Worm (Caenorhabditis elegans) whole organism, L1 larva: ENCODE results near the gene decr-1.1.

ENCODE experiments used
- C04F5.9 ChIP-seq: sonication (generic microtip); optimal IDR thresholded peaks from 2 replicates; lab custom pipeline; 2016; ENCODE audit warnings: missing genetic modification characterization, missing compliant biosample characterization
- F16B12.6 ChIP-seq: fragments of 150-350 bp; optimal IDR thresholded peaks from 2 replicates; lab custom pipeline; 2014; ENCODE audit warnings: missing biosample characterization, missing genetic modification characterization
- aly-2 ChIP-seq: fragments of 150-350 bp; optimal IDR thresholded peaks from 2 replicates; lab custom pipeline; 2014; ENCODE audit warnings: missing biosample characterization, missing genetic modification characterization
- blmp-1 ChIP-seq: fragments of 150-350 bp; optimal IDR thresholded peaks from 2 replicates; lab custom pipeline; 2014; ENCODE audit warnings: missing biosample characterization, missing genetic modification characterization
- ceh-8 ChIP-seq: fragments of 200-800 bp; sonication (Bioruptor generic); optimal IDR thresholded peaks from 2 replicates; lab custom pipeline; 2018; ENCODE audit warnings: mild to moderate bottlenecking, missing genetic modification characterization, moderate library complexity, missing compliant biosample characterization
- ceh-88 ChIP-seq: fragments of 200-800 bp; sonication (Bioruptor generic); IDR thresholded peaks from 2 replicates; pipeline ENCODE4 v1.3.6; 2022; ENCODE audit warnings: missing genetic modification characterization, missing compliant biosample characterization
- ces-1 ChIP-seq: fragments of 150-350 bp; optimal IDR thresholded peaks from 2 replicates; lab custom pipeline; 2014; ENCODE audit warnings: missing biosample characterization, missing genetic modification reagents, missing genetic modification characterization
- dpl-1 ChIP-seq, 3 experiments: fragments of 150-350 bp in 2 of 3; sonication (generic microtip) in 1 of 3; optimal IDR thresholded peaks; 2 replicates each; lab custom pipeline; 2014 to 2017; ENCODE audit warnings: missing biosample characterization in 3 of 3, missing genetic modification characterization in 3 of 3, missing genetic modification reagents in 3 of 3
- dsc-1 ChIP-seq: sonication (generic microtip); optimal IDR thresholded peaks from 2 replicates; lab custom pipeline; 2016; ENCODE audit warnings: mild to moderate bottlenecking, missing genetic modification characterization, missing compliant biosample characterization
- efl-1 ChIP-seq, 4 experiments: fragments of 150-350 bp; optimal IDR thresholded peaks in 3 of 4; peaks in 1 of 4; 1 replicate in 1 of 4; 2 replicates in 3 of 4; lab custom pipeline; 2014; ENCODE audit warnings: missing biosample characterization in 2 of 4, missing genetic modification characterization in 2 of 4, missing genetic modification reagents in 2 of 4
- efl-3 ChIP-seq: fragments of 200-800 bp; sonication (Bioruptor generic); optimal IDR thresholded peaks from 2 replicates; lab custom pipeline; 2018; ENCODE audit warnings: mild to moderate bottlenecking, missing genetic modification characterization, missing compliant biosample characterization
- elt-3 ChIP-seq, 6 experiments: fragments of 150-350 bp in 1 of 6; sonication (generic microtip); optimal IDR thresholded peaks; 2 replicates each; lab custom pipeline; 2017 to 2018; ENCODE audit warnings: missing biosample characterization in 6 of 6, missing genetic modification characterization in 6 of 6, inconsistent platforms in 1 of 6
- fkh-4 ChIP-seq: sonication (generic microtip); optimal IDR thresholded peaks from 2 replicates; lab custom pipeline; 2016; ENCODE audit warnings: missing compliant biosample characterization, missing genetic modification characterization, borderline replicate concordance
- hlh-4 ChIP-seq: sonication (generic microtip); optimal IDR thresholded peaks from 2 replicates; lab custom pipeline; 2016; ENCODE audit warnings: mild to moderate bottlenecking, missing genetic modification characterization, missing compliant biosample characterization
- irx-1 ChIP-seq: sonication (generic microtip); optimal IDR thresholded peaks from 2 replicates; lab custom pipeline; 2016; ENCODE audit warnings: missing genetic modification characterization, missing compliant biosample characterization
- isw-1 ChIP-seq: fragments of 200-800 bp; sonication (Bioruptor generic); IDR thresholded peaks from 2 replicates; pipeline ENCODE4 v1.3.6; 2022; ENCODE audit warnings: missing genetic modification characterization, missing compliant biosample characterization
- lin-14 ChIP-seq: fragments of 200-800 bp; sonication (Bioruptor generic); optimal IDR thresholded peaks from 2 replicates; lab custom pipeline; 2018; ENCODE audit warnings: mild to moderate bottlenecking, missing genetic modification characterization, moderate library complexity, missing compliant biosample characterization
- lin-15B ChIP-seq: fragments of 150-350 bp; sonication (generic microtip); optimal IDR thresholded peaks from 3 replicates; lab custom pipeline; 2014; ENCODE audit warnings: missing biosample characterization, missing genetic modification characterization
- lin-35 ChIP-seq, 2 experiments: fragments of 150-350 bp; optimal IDR thresholded peaks; 2 replicates each; lab custom pipeline; 2014; ENCODE audit warnings: missing biosample characterization in 2 of 2, missing genetic modification characterization in 2 of 2, missing genetic modification reagents in 2 of 2
- lin-39 ChIP-seq: fragments of 150-350 bp; optimal IDR thresholded peaks from 2 replicates; lab custom pipeline; 2014; ENCODE audit warnings: missing biosample characterization, missing genetic modification reagents, missing genetic modification characterization
- lir-3 ChIP-seq: sonication (generic microtip); optimal IDR thresholded peaks from 2 replicates; lab custom pipeline; 2016; ENCODE audit warnings: mild to moderate bottlenecking, missing genetic modification characterization, moderate library complexity, missing compliant biosample characterization; ENCODE audit not compliant: poor library complexity
- lsy-2 ChIP-seq, 2 experiments: fragments of 150-350 bp; optimal IDR thresholded peaks; 2 replicates each; lab custom pipeline; 2014; ENCODE audit warnings: missing biosample characterization in 2 of 2, missing genetic modification characterization in 2 of 2
- mdl-1 ChIP-seq, 2 experiments: fragments of 150-350 bp; optimal IDR thresholded peaks; 2 replicates each; lab custom pipeline; 2014 to 2017; ENCODE audit warnings: missing biosample characterization in 2 of 2, missing genetic modification characterization in 2 of 2, inconsistent platforms in 1 of 2
- mef-2 ChIP-seq: fragments of 150-350 bp; optimal IDR thresholded peaks from 2 replicates; lab custom pipeline; 2014; ENCODE audit warnings: missing biosample characterization, missing genetic modification characterization
- mep-1 ChIP-seq: fragments of 150-350 bp; optimal IDR thresholded peaks from 2 replicates; lab custom pipeline; 2014; ENCODE audit warnings: missing biosample characterization, missing genetic modification characterization
- nhr-19 ChIP-seq: fragments of 200-800 bp; sonication (Bioruptor generic); conservative IDR thresholded peaks from 2 replicates; pipeline ENCODE4 v1.3.6; 2022; ENCODE audit warnings: missing genetic modification characterization, missing compliant biosample characterization
- nhr-20 ChIP-seq: sonication (generic microtip); optimal IDR thresholded peaks from 2 replicates; lab custom pipeline; 2016; ENCODE audit warnings: mild to moderate bottlenecking, missing genetic modification characterization, missing compliant biosample characterization
- nhr-237 ChIP-seq: fragments of 150-350 bp; optimal IDR thresholded peaks from 2 replicates; lab custom pipeline; 2014; ENCODE audit warnings: missing biosample characterization, missing genetic modification characterization
- nhr-71 ChIP-seq: sonication (generic microtip); optimal IDR thresholded peaks from 2 replicates; lab custom pipeline; 2016; ENCODE audit warnings: mild to moderate bottlenecking, missing genetic modification characterization, moderate library complexity, missing compliant biosample characterization
- nhr-76 ChIP-seq: sonication (generic microtip); optimal IDR thresholded peaks from 2 replicates; lab custom pipeline; 2017; ENCODE audit warnings: missing biosample characterization, missing genetic modification characterization
- nhr-84 ChIP-seq: sonication (generic microtip); optimal IDR thresholded peaks from 2 replicates; lab custom pipeline; 2017; ENCODE audit warnings: missing biosample characterization, missing genetic modification characterization
- nhr-85 ChIP-seq: sonication (generic microtip); peaks from one replicate; lab custom pipeline; 2016; ENCODE audit warnings: missing genetic modification characterization, inconsistent platforms, missing compliant biosample characterization
- pag-3 ChIP-seq: sonication (generic microtip); optimal IDR thresholded peaks from 2 replicates; lab custom pipeline; 2017; ENCODE audit warnings: missing genetic modification characterization, mild to moderate bottlenecking, missing compliant biosample characterization, antibody characterized with exemption, borderline replicate concordance; ENCODE audit not compliant: insufficient read depth
- pax-3 ChIP-seq: fragments of 200-800 bp; sonication (Bioruptor generic); optimal IDR thresholded peaks from 2 replicates; lab custom pipeline; 2018; ENCODE audit warnings: mild to moderate bottlenecking, missing genetic modification characterization, moderate library complexity, missing compliant biosample characterization
- rnt-1 ChIP-seq: sonication (generic microtip); optimal IDR thresholded peaks from 2 replicates; lab custom pipeline; 2016; ENCODE audit warnings: mild to moderate bottlenecking, missing genetic modification characterization, moderate library complexity, missing compliant biosample characterization
- skn-1 ChIP-seq: fragments of 150-350 bp; optimal IDR thresholded peaks from 2 replicates; lab custom pipeline; 2014; ENCODE audit warnings: missing biosample characterization, missing genetic modification characterization
- snpc-4 ChIP-seq: fragments of 150-350 bp; optimal IDR thresholded peaks from 2 replicates; lab custom pipeline; 2014; ENCODE audit warnings: missing biosample characterization, missing genetic modification characterization
- snu-23 ChIP-seq: sonication (generic microtip); optimal IDR thresholded peaks from 2 replicates; lab custom pipeline; 2016; ENCODE audit warnings: missing genetic modification characterization, missing compliant biosample characterization
- sup-37 ChIP-seq: fragments of 200-800 bp; sonication (Bioruptor generic); optimal IDR thresholded peaks from 2 replicates; lab custom pipeline; 2018; ENCODE audit warnings: mild to moderate bottlenecking, missing genetic modification characterization, missing compliant biosample characterization
- unc-30 ChIP-seq: sonication (generic microtip); optimal IDR thresholded peaks from 2 replicates; lab custom pipeline; 2017; ENCODE audit warnings: missing biosample characterization, missing genetic modification characterization
- zip-4 ChIP-seq: fragments of 200-800 bp; sonication (Bioruptor generic); optimal IDR thresholded peaks from 2 replicates; lab custom pipeline; 2018; ENCODE audit warnings: mild to moderate bottlenecking, missing genetic modification characterization, moderate library complexity, missing compliant biosample characterization
- ztf-11 ChIP-seq, 2 experiments: sonication (generic microtip); optimal IDR thresholded peaks; 2 replicates each; lab custom pipeline; 2016 to 2017; ENCODE audit warnings: missing genetic modification characterization in 2 of 2, missing biosample characterization in 1 of 2, missing compliant biosample characterization in 1 of 2

decr-1.1 gene

DNA sequence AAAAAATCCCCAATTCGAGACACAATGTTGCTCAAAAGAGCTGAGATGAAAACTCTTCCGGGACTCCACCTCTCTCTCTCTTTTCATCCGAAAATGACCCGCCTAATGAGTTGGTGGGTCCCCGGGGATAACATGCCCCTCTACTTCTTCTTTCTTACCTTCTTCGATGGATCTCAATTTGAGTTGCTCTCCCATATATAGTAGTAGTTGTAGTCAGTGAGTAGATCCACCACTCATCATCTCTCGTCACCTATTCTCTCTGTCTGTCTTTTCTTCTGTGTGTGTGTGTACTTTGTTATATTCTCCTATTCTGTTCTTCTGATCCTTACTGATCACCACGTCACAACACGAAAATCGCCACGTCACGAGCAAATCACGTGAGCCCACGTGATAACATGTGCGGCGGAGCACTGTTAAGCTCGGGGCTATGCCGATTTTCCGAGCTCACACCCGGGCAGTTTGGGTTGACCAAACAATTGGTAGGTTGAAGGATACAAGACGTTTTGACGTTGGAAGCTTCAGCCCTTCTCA is 14.1 kb downstream of the decr-1.1 start, which contains the start of gene twk-32:
Gene twk-32 (plus strand): TSS at position 396 of the 531 bp plus-strand sequence.
- TF ChIP-seq nhr-20 (tag; lab: Kevin White, UChicago): peak; percentile 25
- TF ChIP-seq unc-30: no peak
- peak; percentile 17 for TF ChIP-seq lin-14 (GFP tag; lab: Kevin White, UChicago)
- TF ChIP-seq C04F5.9 (tag; lab: Kevin White, UChicago): no peak
- peak; percentile 29; the same call in 1 of the 2 replicates for TF ChIP-seq nhr-19
- no peak for TF ChIP-seq zip-4
- TF ChIP-seq ceh-88: no peak
- TF ChIP-seq nhr-76 (tag; lab: Kevin White, UChicago): no peak
- TF ChIP-seq pax-3: peak; percentile 48
- TF ChIP-seq lir-3: peak; percentile 13
- TF ChIP-seq skn-1 (tag; lab: Kevin White, UChicago): no peak
- TF ChIP-seq snu-23: peak; percentile 2
- TF ChIP-seq mep-1 (tag; lab: Kevin White, UChicago): no peak
- TF ChIP-seq pag-3 (tag; lab: Kevin White, UChicago): no peak
- peak; percentile 23 for TF ChIP-seq nhr-71
- TF ChIP-seq lsy-2 (tag; optimal IDR thresholded peaks at IDR 0.05; lab: Kevin White, UChicago): no peak

- no peak for TF ChIP-seq pag-3 (tag; lab: Kevin White, UChicago)
- no peak for TF ChIP-seq unc-30
- no peak for TF ChIP-seq lin-39 (tag; lab: Kevin White, UChicago)
- no peak for TF ChIP-seq mdl-1 (tag; optimal IDR thresholded peaks at IDR 0.05; lab: Kevin White, UChicago)
- no peak for TF ChIP-seq irx-1 (tag; lab: Kevin White, UChicago)
- TF ChIP-seq nhr-19: no peak
- TF ChIP-seq nhr-84 (tag; lab: Kevin White, UChicago): no peak
- no peak for TF ChIP-seq ztf-11 (tag; optimal IDR thresholded peaks at IDR 0.05; lab: Kevin White, UChicago)
- no peak for TF ChIP-seq ceh-8 (GFP tag; lab: Kevin White, UChicago)
- no peak for TF ChIP-seq blmp-1 (tag; lab: Kevin White, UChicago)
- TF ChIP-seq elt-3 (tag; optimal IDR thresholded peaks at IDR 0.05; lab: Kevin White, UChicago): no peak
- TF ChIP-seq nhr-20 (tag; lab: Kevin White, UChicago): no peak
- TF ChIP-seq dpl-1 (GFP tag; optimal IDR thresholded peaks at IDR 0.05; lab: Kevin White, UChicago): no peak
- TF ChIP-seq efl-3: no peak
- no peak for TF ChIP-seq snu-23
Measured at ce11 chrV:13799190-13799589, 17.0 kb downstream of the decr-1.1 start.

DNA sequence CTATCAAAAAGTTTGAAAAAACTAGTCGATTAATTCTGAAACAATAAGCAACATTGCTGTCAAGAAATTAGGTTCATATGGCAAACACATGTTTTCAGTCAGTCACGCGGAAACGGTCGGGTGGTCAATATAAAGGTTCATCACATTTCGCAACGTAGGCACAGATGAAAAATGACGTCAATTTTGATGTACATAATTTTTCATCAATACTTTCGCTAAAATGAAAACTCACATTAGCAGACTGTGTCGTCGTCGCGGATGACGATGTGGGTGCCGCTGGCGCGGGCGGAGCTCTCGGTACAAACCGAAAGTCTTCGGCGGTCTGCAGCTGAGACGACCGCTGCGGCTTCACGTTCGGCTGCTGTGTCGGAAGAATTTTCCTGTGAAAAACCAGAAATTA is 21.7 kb downstream of the decr-1.1 start, which contains the start of gene swan-2:
Gene swan-2 (minus strand): TSS at position 380 of the 400 bp plus-strand sequence.
- TF ChIP-seq isw-1 (GFP tag; lab: Robert Waterston, UW) (no peak), lin-35 (GFP tag; optimal IDR thresholded peaks at IDR 0.05; lab: Kevin White, UChicago) (peak in 1 of 2 experiments; percentile 70), nhr-85 (peak; percentile 65), elt-3 (tag; optimal IDR thresholded peaks at IDR 0.05; lab: Kevin White, UChicago) (no peak), dsc-1 (tag; lab: Kevin White, UChicago) (peak; percentile 60), snu-23 (peak; percentile 3), efl-1 (optimal IDR thresholded peaks at IDR 0.05; lab: Kevin White, UChicago) (no peak), efl-1 (GFP tag; optimal IDR thresholded peaks at IDR 0.05 in 1 of 2; lab: Kevin White, UChicago) (peak in 1 of 2 experiments; percentile 88), C04F5.9 (tag; lab: Kevin White, UChicago) (no peak), nhr-71 (peak; percentile 10), fkh-4 (tag; lab: Kevin White, UChicago) (peak; percentile 5)

DNA sequence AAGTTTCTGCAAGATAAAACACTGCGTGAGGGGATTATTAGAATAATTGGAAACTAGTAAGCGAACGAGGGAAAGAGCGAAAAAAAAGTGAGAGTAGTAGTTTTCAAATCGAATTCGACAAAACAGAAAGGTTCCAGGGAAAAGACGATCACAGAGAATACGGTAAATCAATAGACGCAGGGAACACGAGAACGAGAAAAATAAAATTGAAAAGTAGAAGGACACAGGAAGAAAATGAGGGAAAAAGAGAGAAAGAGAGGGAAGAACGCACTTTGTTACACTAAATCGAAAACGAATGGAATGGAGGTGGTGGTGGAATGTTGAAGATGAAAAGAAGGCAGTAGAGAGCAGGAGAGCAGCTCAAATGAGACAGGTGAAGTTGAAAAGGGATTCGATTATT is 25.0 kb downstream of the decr-1.1 start, which contains the start of gene swan-1:
Gene swan-1 (minus strand): TSS at position 6 of the 400 bp plus-strand sequence.
- TF ChIP-seq snpc-4 (tag; lab: Kevin White, UChicago) (no peak), rnt-1 (tag; lab: Kevin White, UChicago) (peak; percentile 26), ceh-88 (no peak), F16B12.6 (tag; lab: Kevin White, UChicago) (no peak), sup-37 (GFP tag; lab: Kevin White, UChicago) (no peak), lin-15B (tag; lab: Kevin White, UChicago) (no peak), efl-1 (optimal IDR thresholded peaks at IDR 0.05; lab: Kevin White, UChicago) (peak in 1 of 2 experiments; percentile 18), efl-1 (GFP tag; optimal IDR thresholded peaks at IDR 0.05 in 1 of 2; lab: Kevin White, UChicago) (peak in 1 of 2 experiments; percentile 86), mef-2 (no peak), hlh-4 (no peak), nhr-85 (peak; percentile 55), nhr-237 (tag; lab: Kevin White, UChicago) (no peak), zip-4 (no peak), nhr-19 (peak; percentile 14; the same call in 1 of the 2 replicates), aly-2 (no peak), lsy-2 (tag; optimal IDR thresholded peaks at IDR 0.05; lab: Kevin White, UChicago) (peak in 1 of 2 experiments; percentile 14), fkh-4 (tag; lab: Kevin White, UChicago) (no peak), ces-1 (GFP tag; lab: Kevin White, UChicago) (no peak), nhr-71 (peak; percentile 10), lin-14 (GFP tag; lab: Kevin White, UChicago) (peak; percentile 84), blmp-1 (tag; lab: Kevin White, UChicago) (peak; percentile 69), dsc-1 (tag; lab: Kevin White, UChicago) (peak; percentile 13)
